Fruit fly (Drosophila melanogaster) whole organism, embryonic: Measurements from ENCODE around the gene yin.

Experiments used
- Adf1 ChIP-seq: fragments of 200-800 bp; sonication (Bioruptor generic); IDR thresholded peaks from 2 replicates; pipeline ENCODE4 v1.3.6; 2022; ENCODE audit warnings: missing biosample characterization, missing genetic modification characterization
- Bdp1 ChIP-seq: fragments of 200-800 bp; sonication (Bioruptor generic); optimal IDR thresholded peaks from 3 replicates; lab custom pipeline; 2016; ENCODE audit warnings: missing biosample characterization, missing genetic modification characterization
- CG10654 ChIP-seq: fragments of 200-800 bp; sonication (Bioruptor generic); optimal IDR thresholded peaks from 2 replicates; lab custom pipeline; 2016; ENCODE audit warnings: missing biosample characterization, missing genetic modification characterization
- CG12104 ChIP-seq: fragments of 200-800 bp; sonication (Bioruptor generic); optimal IDR thresholded peaks from 3 replicates; lab custom pipeline; 2016; ENCODE audit warnings: missing biosample characterization, missing genetic modification characterization
- CG1233 ChIP-seq: fragments of 200-800 bp; sonication (Bioruptor generic); optimal IDR thresholded peaks from 4 replicates; lab custom pipeline; 2018; ENCODE audit warnings: missing biosample characterization, mild to moderate bottlenecking, missing genetic modification characterization
- CG13287 ChIP-seq: fragments of 200-800 bp; sonication (Bioruptor generic); IDR thresholded peaks from 2 replicates; pipeline ENCODE4 v1.3.6; 2022; ENCODE audit warnings: missing biosample characterization, missing genetic modification characterization; ENCODE audit not compliant: partially characterized antibody
- CG14441 ChIP-seq: fragments of 200-800 bp; sonication (Bioruptor generic); IDR thresholded peaks from 2 replicates; pipeline ENCODE4 v1.3.6; 2022; ENCODE audit warnings: missing biosample characterization, missing genetic modification characterization
- CG14667 ChIP-seq: fragments of 200-800 bp; sonication (Bioruptor generic); IDR thresholded peaks from 2 replicates; pipeline ENCODE4 v1.3.6; 2022; ENCODE audit warnings: missing biosample characterization, missing genetic modification characterization
- CG14860 ChIP-seq: fragments of 200-800 bp; sonication (Bioruptor generic); IDR thresholded peaks from 3 replicates; pipeline ENCODE4 v1.3.6; 2022; ENCODE audit warnings: missing biosample characterization, missing genetic modification characterization; ENCODE audit not compliant: partially characterized antibody
- CG15601 ChIP-seq: fragments of 200-800 bp; sonication (Bioruptor generic); optimal IDR thresholded peaks from 3 replicates; lab custom pipeline; 2019; ENCODE audit warnings: missing biosample characterization, mild to moderate bottlenecking, missing genetic modification characterization, moderate library complexity
- CG18619 ChIP-seq: fragments of 200-800 bp; sonication (Bioruptor generic); optimal IDR thresholded peaks from 3 replicates; lab custom pipeline; 2017; ENCODE audit warnings: missing biosample characterization, mild to moderate bottlenecking, missing genetic modification characterization
- CG2129 ChIP-seq: fragments of 200-800 bp; sonication (Bioruptor generic); IDR thresholded peaks from 2 replicates; pipeline ENCODE4 v1.3.6; 2022; ENCODE audit warnings: missing biosample characterization, missing genetic modification characterization; ENCODE audit not compliant: partially characterized antibody
- CG3838 ChIP-seq: fragments of 200-800 bp; sonication (Bioruptor generic); optimal IDR thresholded peaks from 3 replicates; lab custom pipeline; 2016; ENCODE audit warnings: missing biosample characterization, missing genetic modification characterization
- CG4360 ChIP-seq: fragments of 200-800 bp; sonication (Bioruptor generic); IDR thresholded peaks from 2 replicates; pipeline ENCODE4 v1.3.6; 2022; ENCODE audit warnings: missing biosample characterization, missing genetic modification characterization
- CG4707 ChIP-seq: fragments of 200-800 bp; sonication (Bioruptor generic); optimal IDR thresholded peaks from 2 replicates; lab custom pipeline; 2018; ENCODE audit warnings: missing biosample characterization, mild to moderate bottlenecking, missing genetic modification characterization, moderate library complexity
- CG6813 ChIP-seq: fragments of 200-800 bp; sonication (Bioruptor generic); optimal IDR thresholded peaks from 2 replicates; lab custom pipeline; 2017; ENCODE audit warnings: missing biosample characterization, missing genetic modification characterization, mild to moderate bottlenecking, moderate library complexity, missing genetic modification reagents
- CG7357 ChIP-seq: fragments of 200-800 bp; sonication (Bioruptor generic); IDR thresholded peaks from 3 replicates; pipeline ENCODE4 v1.3.6; 2022; ENCODE audit warnings: missing biosample characterization, missing genetic modification characterization
- CG7963 ChIP-seq: fragments of 200-800 bp; sonication (Bioruptor generic); IDR thresholded peaks from 3 replicates; pipeline ENCODE4 v1.3.6; 2022; ENCODE audit warnings: missing biosample characterization, missing genetic modification characterization; ENCODE audit not compliant: partially characterized antibody
- CG8281 ChIP-seq: fragments of 200-800 bp; sonication (Bioruptor generic); optimal IDR thresholded peaks from 2 replicates; lab custom pipeline; 2018; ENCODE audit warnings: missing biosample characterization, mild to moderate bottlenecking, missing genetic modification characterization, moderate library complexity
- Fer1 ChIP-seq: fragments of 200-800 bp; sonication (Bioruptor generic); optimal IDR thresholded peaks from 2 replicates; lab custom pipeline; 2017; ENCODE audit warnings: missing biosample characterization, mild to moderate bottlenecking, missing genetic modification characterization
- GATAe ChIP-seq: fragments of 200-800 bp; sonication (Bioruptor generic); conservative IDR thresholded peaks from 2 replicates; pipeline ENCODE4 v1.3.6; 2022; ENCODE audit warnings: missing biosample characterization, missing genetic modification characterization
- H15 ChIP-seq: fragments of 200-800 bp; sonication (Bioruptor generic); IDR thresholded peaks from 3 replicates; pipeline ENCODE4 v1.3.6; 2022; ENCODE audit warnings: missing biosample characterization, missing genetic modification characterization
- Kr ChIP-seq: fragments of 200-800 bp; sonication (Bioruptor generic); optimal IDR thresholded peaks from 2 replicates; lab custom pipeline; 2017; ENCODE audit warnings: missing biosample characterization, mild to moderate bottlenecking, missing genetic modification characterization
- NC2β ChIP-seq: fragments of 200-800 bp; sonication (Bioruptor generic); optimal IDR thresholded peaks from 2 replicates; lab custom pipeline; 2016; ENCODE audit warnings: missing biosample characterization, missing genetic modification characterization
- NFAT ChIP-seq: fragments of 200-800 bp; sonication (Bioruptor generic); IDR thresholded peaks from 2 replicates; pipeline ENCODE4 v1.3.6; 2022; ENCODE audit warnings: missing biosample characterization, missing genetic modification characterization
- NK7.1 ChIP-seq: fragments of 200-800 bp; sonication (Bioruptor generic); optimal IDR thresholded peaks from 3 replicates; lab custom pipeline; 2016; ENCODE audit warnings: missing biosample characterization, missing genetic modification characterization
- Opbp ChIP-seq: fragments of 200-800 bp; sonication (Bioruptor generic); IDR thresholded peaks from 3 replicates; pipeline ENCODE4 v1.3.6; 2022; ENCODE audit warnings: missing biosample characterization, missing genetic modification characterization; ENCODE audit not compliant: partially characterized antibody
- Scr ChIP-seq: fragments of 200-800 bp; sonication (Bioruptor generic); IDR thresholded peaks from 2 replicates; pipeline ENCODE4 v1.3.6; 2022; ENCODE audit warnings: missing biosample characterization, missing genetic modification characterization; ENCODE audit not compliant: partially characterized antibody
- abd-A ChIP-seq: fragments of 200-800 bp; sonication (Bioruptor generic); optimal IDR thresholded peaks from 3 replicates; lab custom pipeline; 2019; ENCODE audit warnings: missing biosample characterization, mild to moderate bottlenecking, missing genetic modification characterization, moderate library complexity
- ash1 ChIP-seq: fragments of 200-800 bp; sonication (Bioruptor generic); optimal IDR thresholded peaks from 2 replicates; lab custom pipeline; 2018; ENCODE audit warnings: missing biosample characterization, mild to moderate bottlenecking, missing genetic modification characterization
- bbx ChIP-seq: fragments of 200-800 bp; sonication (Bioruptor generic); IDR thresholded peaks from 2 replicates; pipeline ENCODE4 v1.3.6; 2022; ENCODE audit warnings: missing biosample characterization, missing genetic modification characterization; ENCODE audit not compliant: partially characterized antibody
- bcd ChIP-seq: fragments of 200-800 bp; sonication (Bioruptor generic); optimal IDR thresholded peaks from 2 replicates; lab custom pipeline; 2017; ENCODE audit warnings: missing biosample characterization, mild to moderate bottlenecking, missing genetic modification characterization
- bowl ChIP-seq: fragments of 200-800 bp; sonication (Bioruptor generic); IDR thresholded peaks from 2 replicates; pipeline ENCODE4 v1.3.6; 2022; ENCODE audit warnings: missing biosample characterization, missing genetic modification characterization
- btn ChIP-seq: fragments of 200-800 bp; sonication (Bioruptor generic); optimal IDR thresholded peaks from 2 replicates; lab custom pipeline; 2016; ENCODE audit warnings: missing biosample characterization, missing genetic modification characterization
- disco-r ChIP-seq: fragments of 200-800 bp; sonication (Bioruptor generic); optimal IDR thresholded peaks from 2 replicates; lab custom pipeline; 2016; ENCODE audit warnings: missing biosample characterization, missing genetic modification characterization
- dm ChIP-seq: fragments of 200-800 bp; sonication (Bioruptor generic); optimal IDR thresholded peaks from 3 replicates; lab custom pipeline; 2016; ENCODE audit warnings: missing biosample characterization, missing genetic modification characterization
- eve ChIP-seq, 2 experiments: fragments of >200 bp; optimal IDR thresholded peaks; 2 replicates each; lab custom pipeline; 2017; ENCODE audit warnings: missing biosample characterization in 2 of 2, missing genetic modification characterization in 2 of 2
- ewg ChIP-seq: fragments of 200-800 bp; sonication (Bioruptor generic); optimal IDR thresholded peaks from 3 replicates; lab custom pipeline; 2017; ENCODE audit warnings: mild to moderate bottlenecking, missing biosample characterization, missing genetic modification reagents, missing genetic modification characterization
- gcm2 ChIP-seq: fragments of 200-800 bp; sonication (Bioruptor generic); optimal IDR thresholded peaks from 2 replicates; lab custom pipeline; 2016; ENCODE audit warnings: missing biosample characterization, missing genetic modification characterization
- hbn ChIP-seq: fragments of 200-800 bp; sonication (Bioruptor generic); IDR thresholded peaks from 2 replicates; pipeline ENCODE4 v1.3.6; 2022; ENCODE audit warnings: missing biosample characterization, missing genetic modification characterization; ENCODE audit not compliant: partially characterized antibody
- lilli ChIP-seq: fragments of 200-800 bp; sonication (Bioruptor generic); optimal IDR thresholded peaks from 3 replicates; lab custom pipeline; 2016; ENCODE audit warnings: missing biosample characterization, missing genetic modification characterization
- mld ChIP-seq: fragments of 200-800 bp; sonication (Bioruptor generic); IDR thresholded peaks from 3 replicates; pipeline ENCODE4 v1.3.6; 2022; ENCODE audit warnings: missing biosample characterization, missing genetic modification characterization; ENCODE audit not compliant: partially characterized antibody
- otp ChIP-seq: fragments of 200-800 bp; sonication (Bioruptor generic); IDR thresholded peaks from 3 replicates; pipeline ENCODE4, ENCODE4 v1.3.6; 2022; ENCODE audit warnings: missing biosample characterization, missing genetic modification characterization
- pan ChIP-seq, 4 experiments: fragments of >200 bp in 3 of 4; fragments of 200-800 bp in 1 of 4; sonication (Bioruptor generic) in 1 of 4; optimal IDR thresholded peaks in 3 of 4; IDR thresholded peaks in 1 of 4; 2 replicates each; pipeline versions ENCODE4 v1.3.6 to Lab custom; 2017 to 2022; ENCODE audit warnings: missing biosample characterization in 2 of 4, missing genetic modification characterization in 2 of 4, mixed read lengths in 1 of 4
- prd ChIP-seq, 3 experiments: fragments of >200 bp in 2 of 3; fragments of 200-800 bp in 1 of 3; sonication (Bioruptor generic) in 1 of 3; optimal IDR thresholded peaks in 2 of 3; IDR thresholded peaks in 1 of 3; 2 replicates in 2 of 3; 3 replicates in 1 of 3; pipeline versions ENCODE4 v1.3.6 to Lab custom; 2017 to 2022; ENCODE audit warnings: missing biosample characterization in 1 of 3, missing genetic modification characterization in 1 of 3
- ranshi ChIP-seq: fragments of 200-800 bp; sonication (Bioruptor generic); IDR thresholded peaks from 2 replicates; pipeline ENCODE4 v1.3.6; 2022; ENCODE audit warnings: missing biosample characterization, missing genetic modification characterization
- sqz ChIP-seq: fragments of 200-800 bp; sonication (Bioruptor generic); optimal IDR thresholded peaks from 3 replicates; lab custom pipeline; 2018; ENCODE audit warnings: missing biosample characterization, mild to moderate bottlenecking, missing genetic modification characterization
- sr ChIP-seq: fragments of 200-800 bp; sonication (Bioruptor generic); IDR thresholded peaks from 3 replicates; pipeline ENCODE4 v1.3.6; 2022; ENCODE audit warnings: missing biosample characterization, missing genetic modification characterization
- tx ChIP-seq: fragments of 200-800 bp; sonication (Bioruptor generic); optimal IDR thresholded peaks from 2 replicates; lab custom pipeline; 2016; ENCODE audit warnings: missing biosample characterization, missing genetic modification characterization

Gene yin

DNA sequence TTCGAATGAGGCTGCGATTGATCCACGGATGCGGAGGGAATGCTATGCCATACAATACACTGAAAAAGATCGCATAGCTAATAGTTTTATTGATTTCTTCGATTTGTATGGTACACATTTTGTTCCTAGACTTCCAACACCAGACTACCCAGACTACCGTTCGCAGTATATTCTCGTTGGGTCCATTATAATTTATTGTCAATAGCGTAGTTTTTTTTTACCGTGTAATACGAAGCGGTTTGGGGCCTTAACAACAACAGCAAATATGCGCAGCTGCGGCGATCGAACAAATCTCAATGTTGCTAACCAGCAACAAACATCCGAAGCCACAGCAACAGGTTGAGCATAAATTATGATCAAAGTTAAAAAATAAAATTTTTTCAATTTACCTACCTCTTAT is 33.1 kb downstream of the yin start (continued):
- TF ChIP-seq CG13287 (GFP tag; lab: Robert Waterston, UW): no peak
- TF ChIP-seq CG15601: peak; percentile 67
- no peak for TF ChIP-seq Opbp (GFP tag; lab: Robert Waterston, UW)
- no peak for TF ChIP-seq Kr (GFP tag; lab: Kevin White, UChicago)
- TF ChIP-seq lilli: peak; percentile 85
- no peak for TF ChIP-seq mld
- peak; percentile 30; the same call in 1 of the 3 replicates for TF ChIP-seq sr (GFP tag; lab: Robert Waterston, UW)
- TF ChIP-seq H15 (GFP tag; lab: Robert Waterston, UW): peak; percentile 63; the same call in 2 of the 3 replicates
- peak; percentile 55 for TF ChIP-seq CG4707 (GFP tag; lab: Kevin White, UChicago)
- peak; percentile 63 for TF ChIP-seq CG10654 (GFP tag; lab: Kevin White, UChicago)
- peak; percentile 85 for TF ChIP-seq NFAT (GFP tag; lab: Robert Waterston, UW)
- TF ChIP-seq tx: peak; percentile 73
- no peak for TF ChIP-seq CG14860 (GFP tag; lab: Robert Waterston, UW)
- TF ChIP-seq pan (optimal IDR thresholded peaks at IDR 0.05; lab: Kevin White, UChicago): no peak
- peak in 1 of 2 experiments; percentile 80 for TF ChIP-seq pan (GFP tag; optimal IDR thresholded peaks at IDR 0.05 in 1 of 2, IDR thresholded peaks at IDR 0.05 in 1 of 2)
- peak; percentile 78 for TF ChIP-seq CG1233
- peak; percentile 59 for TF ChIP-seq ranshi (GFP tag; lab: Robert Waterston, UW)
- TF ChIP-seq ewg (GFP tag; lab: Kevin White, UChicago): peak; percentile 60
- peak; percentile 48 for TF ChIP-seq NK7.1
- TF ChIP-seq Fer1 (GFP tag; lab: Kevin White, UChicago): peak; percentile 80
- peak; percentile 76 for TF ChIP-seq CG18619 (GFP tag; lab: Kevin White, UChicago)
- no peak for TF ChIP-seq Scr (GFP tag; lab: Robert Waterston, UW)
- peak; percentile 68 for TF ChIP-seq sqz (GFP tag; lab: Kevin White, UChicago)
- no peak for TF ChIP-seq CG7963 (GFP tag; lab: Robert Waterston, UW)
- peak; percentile 84 for TF ChIP-seq otp
- peak; percentile 70 for TF ChIP-seq bowl (GFP tag; lab: Robert Waterston, UW)
- TF ChIP-seq bcd (GFP tag; lab: Kevin White, UChicago): peak; percentile 79
- TF ChIP-seq abd-A: peak; percentile 87
- peak; percentile 79 for TF ChIP-seq NC2β
- TF ChIP-seq dm (GFP tag; lab: Kevin White, UChicago): peak; percentile 58
- peak; percentile 68 for TF ChIP-seq disco-r (GFP tag; lab: Kevin White, UChicago)
- peak; percentile 81 for TF ChIP-seq CG14441 (GFP tag; lab: Robert Waterston, UW)
- peak; percentile 55 for TF ChIP-seq gcm2 (GFP tag; lab: Kevin White, UChicago)
- TF ChIP-seq eve (GFP tag; optimal IDR thresholded peaks at IDR 0.05; lab: Kevin White, UChicago): peak in 1 of 2 experiments; percentile 92
- TF ChIP-seq prd (optimal IDR thresholded peaks at IDR 0.05; lab: Kevin White, UChicago): no peak
- peak; percentile 78 for TF ChIP-seq prd (GFP tag; IDR thresholded peaks at IDR 0.05; lab: Robert Waterston, UW)
- TF ChIP-seq hbn (GFP tag; lab: Robert Waterston, UW): no peak
- no peak for TF ChIP-seq bbx (GFP tag; lab: Robert Waterston, UW)
- TF ChIP-seq ash1: peak; percentile 21
- TF ChIP-seq CG6813 (GFP tag; lab: Kevin White, UChicago): peak; percentile 80
- TF ChIP-seq CG14667 (GFP tag; lab: Robert Waterston, UW): peak; percentile 64
- TF ChIP-seq Bdp1 (GFP tag; lab: Kevin White, UChicago): peak; percentile 46
- TF ChIP-seq Adf1 (GFP tag; lab: Robert Waterston, UW): peak; percentile 17
- TF ChIP-seq CG8281: peak; percentile 50
- TF ChIP-seq CG12104 (GFP tag; lab: Kevin White, UChicago): peak; percentile 51
- peak; percentile 60 for TF ChIP-seq CG4360 (GFP tag; lab: Robert Waterston, UW)
- no peak for TF ChIP-seq GATAe
- TF ChIP-seq CG2129 (GFP tag; lab: Robert Waterston, UW): no peak
- TF ChIP-seq CG7357 (GFP tag; lab: Robert Waterston, UW): peak; percentile 64; the same call in 2 of the 3 replicates
- TF ChIP-seq btn (GFP tag; lab: Kevin White, UChicago): peak; percentile 64
- TF ChIP-seq CG3838 (GFP tag; lab: Kevin White, UChicago): peak; percentile 37
